Worm (Caenorhabditis elegans) whole organism, L3 larva: ENCODE data around the gene srx-125.

Experiments used
- ceh-16 ChIP-seq: sonication (generic microtip); optimal IDR thresholded peaks from 2 replicates; lab custom pipeline; 2017; ENCODE audit warnings: missing biosample characterization, missing genetic modification characterization
- ceh-28 ChIP-seq: fragments of 150-350 bp; optimal IDR thresholded peaks from 2 replicates; lab custom pipeline; 2014; ENCODE audit warnings: missing biosample characterization, missing genetic modification reagents, missing genetic modification characterization
- ceh-82 ChIP-seq: fragments of 150-350 bp; optimal IDR thresholded peaks from 2 replicates; lab custom pipeline; 2014; ENCODE audit warnings: missing biosample characterization, missing genetic modification characterization
- ceh-9 ChIP-seq: sonication (generic microtip); optimal IDR thresholded peaks from 2 replicates; lab custom pipeline; 2018; ENCODE audit warnings: missing biosample characterization, missing genetic modification characterization
- daf-12 ChIP-seq: fragments of 150-350 bp; optimal IDR thresholded peaks from 2 replicates; lab custom pipeline; 2014; ENCODE audit warnings: missing biosample characterization, missing genetic modification reagents, missing genetic modification characterization
- egl-27 ChIP-seq: sonication (generic microtip); optimal IDR thresholded peaks from 4 replicates; lab custom pipeline; 2017; ENCODE audit warnings: missing biosample characterization, missing genetic modification reagents, missing genetic modification characterization
- elt-1 ChIP-seq: fragments of 150-350 bp; optimal IDR thresholded peaks from 2 replicates; lab custom pipeline; 2014; ENCODE audit warnings: missing biosample characterization, missing genetic modification characterization
- elt-2 ChIP-seq: sonication (generic microtip); optimal IDR thresholded peaks from 2 replicates; lab custom pipeline; 2016; ENCODE audit warnings: missing genetic modification reagents, mild to moderate bottlenecking, missing genetic modification characterization, missing compliant biosample characterization
- eor-1 ChIP-seq, 2 experiments: fragments of 150-350 bp; optimal IDR thresholded peaks; 2 replicates each; lab custom pipeline; 2014 to 2018; ENCODE audit warnings: missing biosample characterization in 2 of 2, missing genetic modification characterization in 2 of 2
- fkh-2 ChIP-seq: fragments of 150-350 bp; optimal IDR thresholded peaks from 2 replicates; lab custom pipeline; 2014; ENCODE audit warnings: missing biosample characterization, missing genetic modification reagents, missing genetic modification characterization
- jun-1 ChIP-seq: fragments of 150-350 bp; optimal IDR thresholded peaks from 2 replicates; lab custom pipeline; 2014; ENCODE audit warnings: missing biosample characterization, missing genetic modification reagents, missing genetic modification characterization
- lin-15B ChIP-seq: fragments of 150-350 bp; optimal IDR thresholded peaks from 2 replicates; lab custom pipeline; 2014; ENCODE audit warnings: missing biosample characterization, missing genetic modification characterization
- lin-39 ChIP-seq: fragments of 150-350 bp; optimal IDR thresholded peaks from 2 replicates; lab custom pipeline; 2018; ENCODE audit warnings: missing biosample characterization, missing genetic modification reagents, missing genetic modification characterization
- lsy-12 ChIP-seq: sonication (generic microtip); optimal IDR thresholded peaks from 2 replicates; lab custom pipeline; 2016; ENCODE audit warnings: mild to moderate bottlenecking, missing genetic modification characterization, missing compliant biosample characterization
- mdl-1 ChIP-seq: fragments of 150-350 bp; optimal IDR thresholded peaks from 2 replicates; lab custom pipeline; 2014; ENCODE audit warnings: missing biosample characterization, missing genetic modification characterization
- mml-1 ChIP-seq: fragments of 150-350 bp; sonication (generic microtip); optimal IDR thresholded peaks from 3 replicates; lab custom pipeline; 2014; ENCODE audit warnings: missing biosample characterization, missing genetic modification characterization
- nfya-1 ChIP-seq: sonication (generic microtip); optimal IDR thresholded peaks from 2 replicates; lab custom pipeline; 2017; ENCODE audit warnings: missing genetic modification characterization, mild to moderate bottlenecking, missing compliant biosample characterization, antibody characterized with exemption, moderate library complexity; ENCODE audit not compliant: insufficient read depth
- nhr-23 ChIP-seq: fragments of 150-350 bp; optimal IDR thresholded peaks from 2 replicates; lab custom pipeline; 2014; ENCODE audit warnings: missing biosample characterization, missing genetic modification reagents, missing genetic modification characterization
- nhr-237 ChIP-seq: fragments of 150-350 bp; optimal IDR thresholded peaks from 2 replicates; lab custom pipeline; 2014; ENCODE audit warnings: missing biosample characterization, missing genetic modification characterization
- nhr-25 ChIP-seq: sonication (generic microtip); optimal IDR thresholded peaks from 2 replicates; lab custom pipeline; 2017; ENCODE audit warnings: missing biosample characterization, missing genetic modification characterization
- nhr-28 ChIP-seq: fragments of 150-350 bp; optimal IDR thresholded peaks from 2 replicates; lab custom pipeline; 2014; ENCODE audit warnings: missing biosample characterization, missing genetic modification characterization
- nhr-43 ChIP-seq: sonication (generic microtip); optimal IDR thresholded peaks from 2 replicates; lab custom pipeline; 2016; ENCODE audit warnings: mild to moderate bottlenecking, missing genetic modification characterization, missing compliant biosample characterization; ENCODE audit not compliant: poor library complexity, severe bottlenecking
- nhr-67 ChIP-seq: fragments of 150-350 bp; optimal IDR thresholded peaks from 2 replicates; lab custom pipeline; 2014; ENCODE audit warnings: missing biosample characterization, missing genetic modification characterization
- nhr-76 ChIP-seq: fragments of 150-350 bp; sonication (generic microtip); optimal IDR thresholded peaks from 5 replicates; lab custom pipeline; 2014; ENCODE audit warnings: missing biosample characterization, missing genetic modification characterization
- nhr-77 ChIP-seq: fragments of 150-350 bp; optimal IDR thresholded peaks from 2 replicates; lab custom pipeline; 2014; ENCODE audit warnings: missing biosample characterization, missing genetic modification characterization
- pha-4 ChIP-seq: fragments of 150-350 bp; optimal IDR thresholded peaks from 2 replicates; lab custom pipeline; 2014; ENCODE audit warnings: missing biosample characterization, missing genetic modification reagents, missing genetic modification characterization
- pqm-1 ChIP-seq: fragments of 150-350 bp; optimal IDR thresholded peaks from 2 replicates; lab custom pipeline; 2017; ENCODE audit warnings: missing biosample characterization, missing genetic modification characterization, inconsistent platforms
- sea-2 ChIP-seq: fragments of 150-350 bp; sonication (generic microtip); optimal IDR thresholded peaks from 4 replicates; lab custom pipeline; 2014; ENCODE audit warnings: missing biosample characterization, missing genetic modification reagents, missing genetic modification characterization
- tbx-2 ChIP-seq: sonication (generic microtip); optimal IDR thresholded peaks from 2 replicates; lab custom pipeline; 2016; ENCODE audit warnings: mild to moderate bottlenecking, missing genetic modification characterization, missing compliant biosample characterization
- unc-62 ChIP-seq: fragments of 150-350 bp; sonication (generic microtip); optimal IDR thresholded peaks from 4 replicates; lab custom pipeline; 2014; ENCODE audit warnings: missing biosample characterization, missing genetic modification reagents, missing genetic modification characterization
- ztf-11 ChIP-seq: fragments of 150-350 bp; optimal IDR thresholded peaks from 2 replicates; lab custom pipeline; 2014; ENCODE audit warnings: missing biosample characterization, missing genetic modification characterization

Gene srx-125

DNA sequence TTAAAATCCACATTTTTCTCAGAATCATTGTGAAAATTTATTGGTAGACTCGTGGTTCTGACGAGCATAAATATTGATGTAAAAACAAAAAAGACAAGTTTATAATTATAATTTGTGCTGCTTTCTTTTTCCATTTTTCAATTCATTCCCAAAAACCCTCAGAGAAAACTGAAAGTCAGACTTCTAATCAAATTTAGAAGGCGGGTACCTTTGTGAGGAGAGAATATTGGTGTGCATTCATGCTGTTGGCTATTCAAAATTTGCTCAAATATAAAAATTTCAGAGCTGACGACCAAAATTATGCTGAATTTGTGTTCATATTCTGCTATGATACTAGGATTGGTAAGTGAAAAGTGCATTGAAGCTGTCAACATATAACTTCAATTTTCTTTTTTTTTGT, at the start of gene srx-125:
Gene srx-125, plus strand, starts transcription at position 301 of the 400 bp plus-strand sequence.
- no peak for TF ChIP-seq ztf-11
- TF ChIP-seq nhr-23 (tag; lab: Kevin White, UChicago) = no peak
- no peak for TF ChIP-seq elt-1 (tag; lab: Kevin White, UChicago)
- no peak for TF ChIP-seq eor-1 (tag; optimal IDR thresholded peaks at IDR 0.05; lab: Kevin White, UChicago)
- TF ChIP-seq unc-62 (GFP tag; lab: Kevin White, UChicago) = no peak
- no peak for TF ChIP-seq ceh-9 (tag; lab: Kevin White, UChicago)
- TF ChIP-seq ceh-16 (tag; lab: Kevin White, UChicago) = no peak
- TF ChIP-seq daf-12 (tag; lab: Kevin White, UChicago) = no peak
- TF ChIP-seq lin-39 = no peak
- no peak for TF ChIP-seq nhr-76 (tag; lab: Kevin White, UChicago)
- no peak for TF ChIP-seq ceh-82 (tag; lab: Kevin White, UChicago)

DNA sequence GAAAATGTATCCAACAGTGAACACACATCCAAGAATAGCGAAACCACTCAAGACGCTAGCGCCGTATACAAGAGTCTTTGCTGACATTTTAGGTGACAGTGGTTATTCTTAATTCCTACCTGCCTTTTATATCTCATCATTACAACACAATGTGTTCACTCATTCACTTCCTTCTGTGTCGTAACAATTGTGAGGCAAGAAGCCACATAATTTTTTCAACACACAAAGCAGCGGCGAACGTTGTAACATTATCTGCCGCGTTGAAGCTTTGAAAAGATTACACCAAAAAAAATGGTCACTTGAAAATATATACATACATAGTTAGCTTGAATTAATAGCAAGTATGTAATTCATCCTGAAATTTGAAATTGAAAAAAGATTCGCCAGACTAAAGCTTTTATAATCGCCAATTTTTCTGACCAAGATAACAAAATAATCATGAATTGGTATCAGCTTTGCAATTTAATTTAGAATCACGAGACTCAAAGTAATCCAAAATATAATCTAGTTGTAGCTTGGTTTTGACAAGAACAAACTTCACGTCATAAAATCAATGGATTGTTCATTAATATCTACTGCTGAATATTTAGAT, 49.1 kb upstream of the srx-125 start, which contains the start of the genes col-161 and srh-18:
Gene col-161, minus strand, starts transcription at position 101 of the 592 bp plus-strand sequence.
Gene srh-18, plus strand, starts transcription at position 542 of the 592 bp plus-strand sequence.
- no peak for TF ChIP-seq ceh-9 (tag; lab: Kevin White, UChicago)
- peak; percentile 10 for TF ChIP-seq nhr-25 (tag; lab: Kevin White, UChicago)

DNA sequence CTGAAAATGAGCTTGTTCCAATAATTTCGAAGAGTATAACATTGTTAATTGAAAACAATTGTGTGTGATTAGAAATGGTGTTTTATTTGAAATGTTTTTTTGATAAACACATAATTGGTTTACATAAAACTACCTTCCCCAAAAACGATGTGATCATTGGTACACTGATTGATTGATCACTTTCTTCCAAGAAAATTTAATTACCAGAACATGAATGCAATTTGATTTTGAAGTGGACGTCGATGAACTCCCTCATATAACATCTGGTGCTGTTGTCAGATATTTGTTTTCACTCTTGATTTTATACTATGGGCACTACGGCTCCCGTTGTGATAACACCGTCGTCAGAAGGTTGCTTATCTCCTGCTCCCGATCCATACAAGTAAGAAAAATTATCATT, 46.4 kb upstream of the srx-125 start, which contains the start of gene srh-15:
Gene srh-15, plus strand, starts transcription at position 301 of the 400 bp plus-strand sequence.
- TF ChIP-seq egl-27 (tag; lab: Kevin White, UChicago) (no peak), sea-2 (GFP tag; lab: Kevin White, UChicago) (no peak), ceh-28 (tag; lab: Kevin White, UChicago) (no peak), jun-1 (tag; lab: Kevin White, UChicago) (no peak), nhr-23 (tag; lab: Kevin White, UChicago) (no peak), tbx-2 (tag; lab: Kevin White, UChicago) (no peak), nfya-1 (no peak), mdl-1 (no peak), nhr-28 (tag; lab: Kevin White, UChicago) (no peak), nhr-77 (tag; lab: Kevin White, UChicago) (no peak), lin-15B (no peak), nhr-237 (tag; lab: Kevin White, UChicago) (no peak), nhr-67 (no peak)

DNA sequence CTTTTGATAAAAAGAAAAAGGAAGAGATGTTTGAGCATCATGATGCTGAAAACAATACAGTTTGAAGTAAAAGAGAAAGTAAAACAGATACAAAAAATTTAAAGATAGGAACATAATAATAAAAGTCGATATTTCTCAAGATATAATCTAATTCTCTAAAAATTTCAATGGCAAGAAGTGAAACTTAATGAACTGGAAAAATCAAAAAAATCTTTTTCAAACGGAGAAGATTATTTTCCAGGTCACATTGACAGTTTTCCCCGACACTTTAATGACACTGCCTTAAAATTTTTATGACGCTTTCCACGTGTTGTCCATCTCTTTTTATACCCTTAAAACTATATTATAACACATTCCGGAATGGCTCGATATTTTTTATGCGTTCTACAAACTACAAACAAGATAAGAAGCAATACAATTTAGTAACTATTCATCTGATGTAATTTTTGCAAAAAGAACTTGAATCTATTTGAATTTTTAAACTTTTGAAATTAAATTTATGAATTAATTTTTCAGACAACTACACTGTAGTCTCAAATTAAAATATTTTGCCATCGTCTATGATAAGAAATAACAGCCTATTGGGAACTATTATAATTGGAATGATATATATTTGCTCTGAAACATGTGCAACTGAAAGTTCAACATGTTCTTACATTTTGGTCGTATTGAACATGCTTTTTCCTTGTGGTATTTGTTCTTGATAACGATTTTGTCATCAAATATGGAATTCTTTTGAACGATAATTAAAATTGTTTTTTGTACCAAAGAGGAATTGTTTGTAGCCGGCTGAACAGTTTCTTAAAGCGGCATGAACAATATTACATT, 42.0 kb upstream of the srx-125 start, which contains the start of gene C50B6.7:
Gene C50B6.7, minus strand, starts transcription at position 51 of the 828 bp plus-strand sequence.
- TF ChIP-seq nfya-1 (no peak), elt-2 (tag; lab: Kevin White, UChicago) (peak; percentile 58), mml-1 (no peak), ztf-11 (no peak), eor-1 (tag; optimal IDR thresholded peaks at IDR 0.05; lab: Kevin White, UChicago) (no peak), pha-4 (tag; lab: Kevin White, UChicago) (no peak), pqm-1 (tag; lab: Kevin White, UChicago) (peak; percentile 75)

DNA sequence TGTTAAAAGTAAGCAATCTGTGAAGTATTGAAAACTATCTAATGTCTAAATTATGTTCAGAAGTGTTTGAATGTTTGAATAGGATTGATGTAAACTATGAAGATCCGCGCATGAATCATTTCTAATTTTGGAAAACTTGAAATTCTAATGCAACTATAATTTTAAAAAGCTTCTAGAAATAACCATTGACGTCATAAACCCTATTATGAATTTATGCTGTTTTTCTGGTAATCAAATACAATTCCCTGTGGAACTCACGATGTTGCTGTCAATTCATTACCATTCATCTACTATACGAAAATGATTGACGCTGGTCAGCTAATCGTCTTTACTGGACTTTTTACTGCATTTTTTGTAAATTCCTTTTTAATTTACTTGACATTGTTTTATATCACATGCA, 39.7 kb upstream of the srx-125 start, which contains the start of gene str-37:
Gene str-37, plus strand, starts transcription at position 301 of the 400 bp plus-strand sequence.
- TF ChIP-seq nhr-77 (tag; lab: Kevin White, UChicago) (no peak), nhr-28 (tag; lab: Kevin White, UChicago) (no peak), nhr-43 (no peak), fkh-2 (tag; lab: Kevin White, UChicago) (no peak), lsy-12 (no peak), lin-15B (no peak)
- TF ChIP-seq, all 47 proteins: peak for 0
